Worm (Caenorhabditis elegans) whole organism, young adult: ENCODE data around the gene wago-5.

Source experiments
- F22D6.2 ChIP-seq: sonication (generic microtip); optimal IDR thresholded peaks from 2 replicates; lab custom pipeline; 2016; ENCODE audit warnings: mild to moderate bottlenecking, missing genetic modification characterization, missing compliant biosample characterization
- F37B4.10 ChIP-seq: fragments of 200-800 bp; sonication (Bioruptor generic); IDR thresholded peaks from 2 replicates; pipeline ENCODE4 v1.3.6; 2022; ENCODE audit warnings: missing genetic modification characterization, missing compliant biosample characterization
- repo-1 ChIP-seq: sonication (generic microtip); optimal IDR thresholded peaks from 2 replicates; lab custom pipeline; 2017; ENCODE audit warnings: mild to moderate bottlenecking, missing genetic modification characterization, missing compliant biosample characterization

DNA sequence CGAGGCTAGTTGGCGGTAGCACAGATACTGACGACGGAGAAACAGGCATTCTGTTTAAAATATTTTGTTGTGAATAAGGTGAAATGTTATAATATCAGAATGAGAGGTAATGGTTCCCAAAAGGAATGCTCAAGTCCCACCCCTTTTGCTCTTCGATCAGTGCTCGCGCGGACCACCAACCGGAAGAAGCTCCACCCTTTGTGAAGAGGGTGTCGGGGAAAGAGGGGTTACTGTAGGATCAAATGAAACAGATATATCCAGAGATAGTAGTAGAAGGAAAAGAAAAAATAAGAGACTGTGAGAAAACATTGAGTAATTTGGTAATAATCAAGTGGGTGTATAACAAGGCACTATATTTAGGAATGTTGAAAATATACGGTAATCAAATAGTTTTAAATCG, 41.2 kb downstream of the wago-5 start, which contains the start of the genes dmd-5 and F10C1.1:
- TF ChIP-seq F22D6.2 (tag; lab: Kevin White, UChicago) = no peak
- TF ChIP-seq repo-1 (tag; lab: Kevin White, UChicago) = no peak
- TF ChIP-seq F37B4.10 = no peak
